Worm (Caenorhabditis elegans): Measurements from ENCODE around the gene rbg-3.

Gene rbg-3

ce11 chrIII:4792560-4793136 is 38.4 kb downstream of the rbg-3 start, which contains the start of gene mip-1:
TSS of gene mip-1 (plus strand) at chrIII:4793086.
- TF ChIP-seq nhr-129 (tag; optimal IDR thresholded peaks at IDR 0.05) (no peak), unc-62 (GFP tag; optimal IDR thresholded peaks at IDR 0.05) (no peak), nhr-10 (tag; optimal IDR thresholded peaks at IDR 0.05) (no peak), egl-27 (tag; optimal IDR thresholded peaks at IDR 0.05) (no peak)

ce11 chrIII:4796039-4796438 is 41.8 kb downstream of the rbg-3 start:
- TF ChIP-seq ztf-11 (tag; optimal IDR thresholded peaks at IDR 0.05): no peak
- TF ChIP-seq unc-55 (GFP tag; optimal IDR thresholded peaks at IDR 0.05): peak; percentile 55
- peak; percentile 66 for TF ChIP-seq crh-2 (tag; optimal IDR thresholded peaks at IDR 0.05)
- no peak for TF ChIP-seq R02D3.7 (tag; optimal IDR thresholded peaks at IDR 0.05)
- TF ChIP-seq unc-39 (tag; optimal IDR thresholded peaks at IDR 0.05): no peak
- no peak for TF ChIP-seq nhr-12 (tag; optimal IDR thresholded peaks at IDR 0.05)
- TF ChIP-seq C34F6.9 (tag; optimal IDR thresholded peaks at IDR 0.05): peak; percentile 80
- TF ChIP-seq skn-1 (tag; optimal IDR thresholded peaks at IDR 0.05): no peak
- TF ChIP-seq unc-62 (GFP tag; optimal IDR thresholded peaks at IDR 0.05): no peak
- no peak for TF ChIP-seq snpc-4 (tag; optimal IDR thresholded peaks at IDR 0.05)
- TF ChIP-seq Y55F3AM.14 (GFP tag; optimal IDR thresholded peaks at IDR 0.05): no peak
- peak; percentile 76 for TF ChIP-seq nhr-129 (tag; optimal IDR thresholded peaks at IDR 0.05)
- TF ChIP-seq sma-3 (GFP tag; optimal IDR thresholded peaks at IDR 0.05): peak; percentile 50
- TF ChIP-seq fos-1 (tag; optimal IDR thresholded peaks at IDR 0.05): peak; percentile 100
- no peak for TF ChIP-seq elt-1 (tag; optimal IDR thresholded peaks at IDR 0.05)
- TF ChIP-seq sem-4 (tag; optimal IDR thresholded peaks at IDR 0.05): peak; percentile 38
- no peak for TF ChIP-seq nhr-11 (tag; optimal IDR thresholded peaks at IDR 0.05)
- TF ChIP-seq alr-1 (tag; optimal IDR thresholded peaks at IDR 0.05): no peak
- peak in 1 of 2 experiments; percentile 4 for TF ChIP-seq mdl-1 (tag; optimal IDR thresholded peaks at IDR 0.05)
- no peak for TF ChIP-seq ZK546.5 (tag; optimal IDR thresholded peaks at IDR 0.05)
- no peak for TF ChIP-seq dmd-4 (tag; optimal IDR thresholded peaks at IDR 0.05)
- no peak for TF ChIP-seq ceh-82 (tag; optimal IDR thresholded peaks at IDR 0.05)
- TF ChIP-seq lin-13 (GFP tag; optimal IDR thresholded peaks at IDR 0.05): peak; percentile 70
- TF ChIP-seq ztf-4 (tag; optimal IDR thresholded peaks at IDR 0.05): no peak
- TF ChIP-seq nhr-21 (tag; optimal IDR thresholded peaks at IDR 0.05): peak; percentile 53
- no peak for TF ChIP-seq nhr-23 (tag; optimal IDR thresholded peaks at IDR 0.05)
- TF ChIP-seq zag-1 (tag; optimal IDR thresholded peaks at IDR 0.05): no peak
- no peak for TF ChIP-seq nhr-237 (tag; optimal IDR thresholded peaks at IDR 0.05)
- TF ChIP-seq nhr-6 (tag; optimal IDR thresholded peaks at IDR 0.05): peak; percentile 23
- TF ChIP-seq ama-1 (optimal IDR thresholded peaks at IDR 0.05): no peak
- no peak for TF ChIP-seq peb-1 (tag; optimal IDR thresholded peaks at IDR 0.05)
- TF ChIP-seq lsy-2 (tag; optimal IDR thresholded peaks at IDR 0.05): peak; percentile 19 to 80
- TF ChIP-seq mbf-1 (tag; optimal IDR thresholded peaks at IDR 0.05): no peak
- TF ChIP-seq nhr-25 (tag; optimal IDR thresholded peaks at IDR 0.05): no peak
- TF ChIP-seq aly-2 (tag; optimal IDR thresholded peaks at IDR 0.05): no peak
- TF ChIP-seq egl-27 (tag; optimal IDR thresholded peaks at IDR 0.05): peak; percentile 49
- TF ChIP-seq nhr-77 (tag; optimal IDR thresholded peaks at IDR 0.05): no peak
- TF ChIP-seq elt-3 (tag; optimal IDR thresholded peaks at IDR 0.05): no peak
- peak; percentile 35 for TF ChIP-seq gmeb-1 (tag; optimal IDR thresholded peaks at IDR 0.05)
- TF ChIP-seq lin-11 (tag; optimal IDR thresholded peaks at IDR 0.05): no peak
- no peak for TF ChIP-seq mab-5 (tag; optimal IDR thresholded peaks at IDR 0.05)
- peak; percentile 65 for TF ChIP-seq sma-9 (GFP tag; optimal IDR thresholded peaks at IDR 0.05)
- TF ChIP-seq sma-9 (tag; optimal IDR thresholded peaks at IDR 0.05): no peak
- TF ChIP-seq ztf-1 (GFP tag; conservative IDR thresholded peaks at IDR 0.05): no peak
- TF ChIP-seq blmp-1 (tag; optimal IDR thresholded peaks at IDR 0.05; ENCODE audit: insufficient read depth): no peak
- TF ChIP-seq ceh-16 (tag; optimal IDR thresholded peaks at IDR 0.05): no peak
- peak; percentile 73 for TF ChIP-seq F13H6.1 (tag; optimal IDR thresholded peaks at IDR 0.05)
- TF ChIP-seq nhr-10 (tag; optimal IDR thresholded peaks at IDR 0.05): no peak
- TF ChIP-seq lin-39 (tag; optimal IDR thresholded peaks at IDR 0.05): no peak
